Worm (Caenorhabditis elegans): ENCODE results near the gene hgrs-1.

hgrs-1 gene

DNA sequence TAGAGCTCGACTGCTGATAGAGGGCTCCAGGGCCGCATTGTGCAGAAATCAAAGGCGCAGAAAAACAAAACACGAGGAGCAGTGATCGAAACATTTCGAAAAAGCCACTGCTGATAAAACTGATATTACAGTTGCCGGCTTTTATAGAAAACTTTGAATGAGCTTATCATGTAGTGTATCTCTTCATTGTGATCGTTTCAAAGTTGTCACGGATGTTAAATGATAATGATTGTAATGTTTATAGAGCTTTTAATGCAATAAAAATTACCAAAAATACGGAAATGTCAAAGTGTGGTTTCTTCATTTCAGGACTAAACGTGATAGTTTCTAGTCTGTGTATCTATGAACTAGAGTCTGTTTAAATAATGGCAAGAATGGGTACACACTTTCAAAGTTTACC is 37.2 kb downstream of the hgrs-1 start, which contains the start of gene clec-52:
TSS of gene clec-52 (minus strand) at position 101 of the 400 bp plus-strand sequence.
- TF ChIP-seq dao-5 (tag; optimal IDR thresholded peaks at IDR 0.05), result no peak
- TF ChIP-seq W03F9.2 (tag; optimal IDR thresholded peaks at IDR 0.05), result no peak

- TF ChIP-seq him-1 (tag; optimal IDR thresholded peaks at IDR 0.05) (no peak), dao-5 (tag; optimal IDR thresholded peaks at IDR 0.05) (no peak), W03F9.2 (tag; optimal IDR thresholded peaks at IDR 0.05) (no peak)
These were observed 39.9 kb downstream of the hgrs-1 start, which contains the start of gene B0218.7 for ce11 chrIV:8165950-8166349. TSS of gene B0218.7 (minus strand) at chrIV:8166050.

ce11 chrIV:8164515-8164914 is 41.3 kb downstream of the hgrs-1 start:
- no peak for TF ChIP-seq him-1 (tag; optimal IDR thresholded peaks at IDR 0.05)
- TF ChIP-seq W03F9.2 (tag; optimal IDR thresholded peaks at IDR 0.05), result no peak

DNA sequence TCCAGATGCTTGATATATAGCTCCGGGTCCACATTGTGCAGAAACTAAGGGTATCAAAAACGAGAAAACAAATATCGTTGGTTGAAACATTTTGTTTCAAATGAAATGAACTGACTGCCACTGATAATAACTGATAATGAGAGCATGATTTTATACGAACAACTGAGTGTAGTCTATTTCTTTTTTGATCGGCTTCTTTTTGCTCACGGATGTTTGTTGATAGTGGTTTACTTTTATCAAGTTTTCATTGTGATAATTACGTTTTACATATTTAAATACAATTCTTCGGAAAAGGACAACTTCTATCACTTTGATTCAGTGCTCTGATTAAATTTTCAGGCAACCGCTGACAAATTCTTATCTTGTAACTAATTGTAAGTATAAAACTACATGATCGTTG is 42.2 kb downstream of the hgrs-1 start, which contains the start of gene clec-51:
TSS of gene clec-51 (minus strand) at position 114 of the 400 bp plus-strand sequence.
- TF ChIP-seq W03F9.2 (tag; optimal IDR thresholded peaks at IDR 0.05) (no peak), him-1 (tag; optimal IDR thresholded peaks at IDR 0.05) (no peak)

DNA sequence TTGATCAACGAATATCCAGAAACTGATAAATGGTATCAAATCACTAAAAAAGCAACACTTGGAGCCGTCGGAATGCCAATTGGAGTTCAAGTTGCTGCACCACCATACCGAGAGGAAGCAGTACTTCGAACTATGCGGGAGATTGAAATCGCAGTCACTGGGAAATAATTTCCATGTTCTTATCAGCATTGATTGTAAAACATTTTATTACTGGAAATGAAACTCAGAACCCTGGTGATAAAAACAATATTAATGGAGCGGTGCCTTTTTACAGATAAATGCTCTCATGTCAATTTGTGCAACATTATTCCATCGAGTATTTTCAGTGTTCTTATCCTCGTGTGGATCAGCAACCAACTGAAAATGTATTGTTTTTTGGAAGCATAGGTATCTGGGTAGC is 44.1 kb downstream of the hgrs-1 start:
- TF ChIP-seq him-1 (tag; optimal IDR thresholded peaks at IDR 0.05), result no peak
- TF ChIP-seq W03F9.2 (tag; optimal IDR thresholded peaks at IDR 0.05), result no peak
- TF ChIP-seq dao-5 (tag; optimal IDR thresholded peaks at IDR 0.05), result no peak

DNA sequence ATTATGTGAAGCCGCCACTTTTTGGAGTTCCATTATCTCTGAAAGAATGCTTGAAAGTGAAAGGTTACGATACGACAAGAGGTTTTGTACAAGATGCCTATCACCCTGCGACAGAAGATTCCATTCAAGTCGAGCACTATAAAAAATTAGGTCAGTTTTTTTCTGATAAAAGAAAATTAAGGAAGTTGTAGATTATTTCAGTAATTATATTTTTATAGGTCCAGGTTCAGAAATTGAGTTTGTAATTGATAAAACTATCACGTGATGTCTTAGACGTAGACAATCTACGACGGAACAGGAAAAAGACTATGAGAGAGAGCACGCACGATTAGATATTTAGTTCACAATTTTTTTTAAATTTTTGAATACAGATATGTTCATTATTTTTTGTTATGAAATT is 45.9 kb downstream of the hgrs-1 start:
- TF ChIP-seq him-1 (tag; optimal IDR thresholded peaks at IDR 0.05), result no peak
- TF ChIP-seq dao-5 (tag; optimal IDR thresholded peaks at IDR 0.05), result no peak
- no peak for TF ChIP-seq W03F9.2 (tag; optimal IDR thresholded peaks at IDR 0.05)

- no peak for TF ChIP-seq dao-5 (tag; optimal IDR thresholded peaks at IDR 0.05)
- no peak for TF ChIP-seq W03F9.2 (tag; optimal IDR thresholded peaks at IDR 0.05)
- no peak for TF ChIP-seq him-1 (tag; optimal IDR thresholded peaks at IDR 0.05)
These were observed 46.8 kb downstream of the hgrs-1 start, which contains the start of gene faah-1 for ce11 chrIV:8159087-8159486. TSS of gene faah-1 (plus strand) at chrIV:8159387.

ce11 chrIV:8157161-8157560 is 48.7 kb downstream of the hgrs-1 start, which contains the start of gene B0218.5:
TSS of gene B0218.5 (minus strand) at chrIV:8157261.
- no peak for TF ChIP-seq W03F9.2 (tag; optimal IDR thresholded peaks at IDR 0.05)
- no peak for TF ChIP-seq him-1 (tag; optimal IDR thresholded peaks at IDR 0.05)
- TF ChIP-seq dao-5 (tag; optimal IDR thresholded peaks at IDR 0.05), result no peak

DNA sequence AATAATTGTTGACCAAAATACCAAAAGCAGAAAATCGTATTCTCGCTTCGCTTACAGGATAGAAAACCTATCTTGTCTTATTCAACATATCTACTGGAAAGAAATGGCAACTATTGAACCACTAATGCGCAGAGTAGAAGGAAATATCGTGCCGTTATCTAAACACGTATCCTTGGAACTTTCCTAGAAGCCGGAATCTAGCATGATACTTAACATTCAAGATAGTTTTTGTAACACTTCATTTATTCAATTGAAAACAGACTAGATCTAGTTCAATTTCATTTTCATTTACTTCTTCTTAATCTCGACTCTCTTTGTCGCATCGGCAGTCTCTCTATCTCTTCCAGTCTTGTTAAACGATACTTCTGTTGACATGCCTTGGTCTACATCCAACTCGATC is 50.9 kb downstream of the hgrs-1 start:
- TF ChIP-seq W03F9.2 (tag; optimal IDR thresholded peaks at IDR 0.05) (no peak), dao-5 (tag; optimal IDR thresholded peaks at IDR 0.05) (no peak), him-1 (tag; optimal IDR thresholded peaks at IDR 0.05) (no peak)

DNA sequence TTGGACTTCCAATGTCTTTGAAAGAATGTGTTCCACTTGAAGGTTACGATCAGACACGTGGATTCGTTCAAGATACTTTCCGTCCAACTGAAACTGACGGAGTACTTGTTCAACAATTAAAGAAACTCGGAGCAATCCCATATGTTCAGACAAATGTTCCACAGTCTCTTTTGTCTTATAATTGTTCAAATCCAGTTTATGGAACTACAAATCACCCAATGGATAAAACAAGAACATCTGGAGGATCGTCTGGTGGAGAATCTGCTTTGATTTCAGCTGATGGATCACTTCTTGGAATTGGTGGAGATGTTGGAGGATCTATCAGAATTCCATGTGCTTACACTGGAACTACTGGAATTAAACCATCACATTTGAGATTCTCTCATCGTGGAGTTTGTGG is 52.7 kb downstream of the hgrs-1 start:
- TF ChIP-seq him-1 (tag; optimal IDR thresholded peaks at IDR 0.05) (no peak), dao-5 (tag; optimal IDR thresholded peaks at IDR 0.05) (no peak), W03F9.2 (tag; optimal IDR thresholded peaks at IDR 0.05) (no peak)

ce11 chrIV:8152688-8153087 is 53.2 kb downstream of the hgrs-1 start:
- TF ChIP-seq him-1 (tag; optimal IDR thresholded peaks at IDR 0.05), result no peak
- TF ChIP-seq dao-5 (tag; optimal IDR thresholded peaks at IDR 0.05), result no peak
- TF ChIP-seq W03F9.2 (tag; optimal IDR thresholded peaks at IDR 0.05), result no peak

- no peak for TF ChIP-seq dao-5 (tag; optimal IDR thresholded peaks at IDR 0.05)
- TF ChIP-seq W03F9.2 (tag; optimal IDR thresholded peaks at IDR 0.05), result no peak
- TF ChIP-seq him-1 (tag; optimal IDR thresholded peaks at IDR 0.05), result no peak
These were observed 53.7 kb downstream of the hgrs-1 start, which contains the start of gene faah-2 for ce11 chrIV:8152145-8152544. TSS of gene faah-2 (plus strand) at chrIV:8152445.

ce11 chrIV:8151721-8152120 is 54.1 kb downstream of the hgrs-1 start:
- TF ChIP-seq dao-5 (tag; optimal IDR thresholded peaks at IDR 0.05) (no peak), W03F9.2 (tag; optimal IDR thresholded peaks at IDR 0.05) (no peak), him-1 (tag; optimal IDR thresholded peaks at IDR 0.05) (no peak)
